Fruit fly (Drosophila melanogaster): ENCODE measurements around the gene CG17803.
A peak's percentile ranks its signal among the peaks of the same experiment; 100 is the strongest.

The CG17803 gene

dm6 chr3R:17810951-17811706, 9.8 kb upstream of the CG17803 start, which contains the start of the genes Alg1 and tinc (continued):
- no peak for TF ChIP-seq Eip75B (GFP tag; optimal IDR thresholded peaks at IDR 0.05)
- TF ChIP-seq CG6276 (GFP tag; optimal IDR thresholded peaks at IDR 0.05) = no peak
- TF ChIP-seq CG10631 (GFP tag; optimal IDR thresholded peaks at IDR 0.05) = no peak
- peak; percentile 57 for TF ChIP-seq lz (GFP tag; optimal IDR thresholded peaks at IDR 0.05)
- peak; percentile 76 for TF ChIP-seq CG3032 (tag; optimal IDR thresholded peaks at IDR 0.05)
- TF ChIP-seq Hr38 (GFP tag; optimal IDR thresholded peaks at IDR 0.05) = no peak
- TF ChIP-seq Blimp-1 (GFP tag; optimal IDR thresholded peaks at IDR 0.05) = no peak
- TF ChIP-seq Met (GFP tag; optimal IDR thresholded peaks at IDR 0.05) = no peak
- TF ChIP-seq pdm3 (GFP tag; optimal IDR thresholded peaks at IDR 0.05) = no peak

DNA sequence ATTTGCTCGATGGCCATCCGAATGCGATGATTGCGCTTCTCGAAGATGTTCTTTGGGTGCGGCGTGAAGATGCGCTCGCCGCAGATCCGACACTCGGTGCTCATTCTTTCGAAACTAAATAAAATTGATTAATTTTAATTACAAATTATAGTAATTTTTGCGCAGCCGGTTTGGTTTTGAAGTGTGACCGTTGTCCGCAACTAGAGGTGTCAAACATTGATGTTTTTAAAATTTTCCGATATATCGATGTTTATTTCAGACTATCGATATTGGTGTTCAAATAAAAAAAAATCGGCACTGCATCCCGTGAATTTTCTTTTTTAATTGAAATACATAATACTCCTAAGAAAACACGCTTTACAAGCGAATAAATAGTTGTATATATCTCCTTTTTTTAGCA, 7.7 kb upstream of the CG17803 start, which contains the start of gene Odj:
TSS of gene Odj (minus strand) at position 209 of the 400 bp plus-strand sequence.
- no peak for TF ChIP-seq CG11902 (GFP tag; optimal IDR thresholded peaks at IDR 0.05)
- no peak for TF ChIP-seq topi (GFP tag; optimal IDR thresholded peaks at IDR 0.05)
- no peak for TF ChIP-seq CG7368 (GFP tag; optimal IDR thresholded peaks at IDR 0.05)
- TF ChIP-seq esn (GFP tag; optimal IDR thresholded peaks at IDR 0.05) = peak; percentile 33
- no peak for TF ChIP-seq CG8632 (GFP tag; optimal IDR thresholded peaks at IDR 0.05)
- no peak for TF ChIP-seq CG10631 (GFP tag; optimal IDR thresholded peaks at IDR 0.05)
- peak; percentile 59 for TF ChIP-seq fkh (GFP tag; optimal IDR thresholded peaks at IDR 0.05)

DNA sequence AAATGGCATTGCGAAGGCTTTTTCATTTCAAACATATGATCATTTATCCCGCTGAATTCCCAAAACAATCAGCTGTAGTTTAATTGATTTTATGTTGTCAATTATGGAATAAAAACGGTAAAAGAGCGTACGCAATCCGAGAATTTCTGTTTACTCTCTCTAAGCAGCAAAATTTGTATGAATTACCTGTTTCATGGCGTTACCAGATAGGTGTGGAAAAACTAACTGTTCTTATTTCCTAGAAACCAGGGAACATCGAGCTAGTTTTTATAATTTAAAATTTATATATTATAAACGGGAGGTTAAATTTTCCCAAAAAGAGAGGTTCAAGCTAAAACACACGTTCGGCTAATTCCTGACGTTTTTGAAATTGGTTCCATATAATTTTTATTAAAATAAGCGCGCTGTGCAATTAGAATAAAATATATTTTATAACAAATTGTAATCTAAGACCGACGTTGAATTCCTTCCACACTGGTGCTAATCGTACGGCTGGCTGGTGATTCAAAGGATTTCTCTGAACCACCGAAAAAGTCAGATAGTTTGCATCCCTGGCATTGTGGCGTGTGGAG, 5.8 kb upstream of the CG17803 start, which contains the start of gene CG17801:
TSS of gene CG17801 (minus strand) at position 51 of the 572 bp plus-strand sequence.
- TF ChIP-seq CG6808 (GFP tag; optimal IDR thresholded peaks at IDR 0.05) = no peak

DNA sequence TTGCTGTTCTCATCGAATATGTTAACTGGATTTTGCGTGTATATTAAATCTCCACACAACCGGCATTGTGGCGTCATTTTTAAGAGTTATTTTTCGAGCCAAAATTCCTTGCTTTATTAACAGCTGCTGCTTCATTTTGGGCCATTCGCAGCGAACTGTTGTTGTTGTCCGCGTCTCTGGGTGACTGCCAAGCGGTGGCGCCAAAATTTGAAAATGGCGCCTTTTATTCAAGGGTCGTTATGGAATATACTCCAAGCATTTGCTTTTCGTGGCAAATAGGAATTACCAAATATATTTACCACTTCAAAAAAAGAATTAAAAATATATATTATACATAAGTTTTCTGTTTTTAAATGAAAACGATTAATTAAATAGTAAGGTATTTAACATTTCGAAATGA, 3.8 kb upstream of the CG17803 start, which contains the start of gene Nnk:
TSS of gene Nnk (minus strand) at position 158 of the 400 bp plus-strand sequence.
- TF ChIP-seq fkh (GFP tag; optimal IDR thresholded peaks at IDR 0.05) (peak; percentile 61), CG3919 (GFP tag; optimal IDR thresholded peaks at IDR 0.05) (no peak)

- peak; percentile 4 for TF ChIP-seq Ets96B (tag; optimal IDR thresholded peaks at IDR 0.05)
- TF ChIP-seq Gug (GFP tag; IDR thresholded peaks at IDR 0.05) = no peak
- TF ChIP-seq acj6 (GFP tag; optimal IDR thresholded peaks at IDR 0.05) = no peak
- TF ChIP-seq CG9139 (GFP tag; optimal IDR thresholded peaks at IDR 0.05) = no peak
- no peak for TF ChIP-seq CG11902 (GFP tag; optimal IDR thresholded peaks at IDR 0.05)
- TF ChIP-seq Eip75B (GFP tag; optimal IDR thresholded peaks at IDR 0.05) = no peak
- TF ChIP-seq fkh (GFP tag; optimal IDR thresholded peaks at IDR 0.05) = peak; percentile 87
Measured at dm6 chr3R:17803025-17803424, 1.7 kb upstream of the CG17803 start, which contains the start of gene CG17806. Gene CG17806 (minus strand): TSS chr3R:17803260.

- TF ChIP-seq CG8632 (GFP tag; optimal IDR thresholded peaks at IDR 0.05) (peak; percentile 69), Blimp-1 (GFP tag; optimal IDR thresholded peaks at IDR 0.05) (peak; percentile 34), Ets21C (GFP tag; optimal IDR thresholded peaks at IDR 0.05) (peak; percentile 67), Sox102F (GFP tag; optimal IDR thresholded peaks at IDR 0.05) (no peak), CG6854 (GFP tag; optimal IDR thresholded peaks at IDR 0.05) (peak; percentile 45), CG11902 (GFP tag; optimal IDR thresholded peaks at IDR 0.05) (peak; percentile 76), salr (GFP tag; optimal IDR thresholded peaks at IDR 0.05) (peak in 1 of 2 experiments; percentile 73), Hr39 (GFP tag; optimal IDR thresholded peaks at IDR 0.05) (no peak), CG31627 (GFP tag; optimal IDR thresholded peaks at IDR 0.05) (peak; percentile 90), CG1621 (tag; optimal IDR thresholded peaks at IDR 0.05) (no peak), CG4318 (GFP tag; optimal IDR thresholded peaks at IDR 0.05) (no peak), CG6792 (GFP tag; optimal IDR thresholded peaks at IDR 0.05) (peak; percentile 75), fkh (GFP tag; optimal IDR thresholded peaks at IDR 0.05) (peak; percentile 69), eg (GFP tag; IDR thresholded peaks at IDR 0.05) (peak; percentile 51; the same call in 2 of the 3 replicates), ss (GFP tag; optimal IDR thresholded peaks at IDR 0.05) (peak in 1 of 2 experiments; percentile 77), achi (GFP tag; optimal IDR thresholded peaks at IDR 0.05) (no peak), dsx (GFP tag; optimal IDR thresholded peaks at IDR 0.05; ENCODE audit: poor library complexity, severe bottlenecking) (no peak), cyc (GFP tag; optimal IDR thresholded peaks at IDR 0.05) (peak; percentile 87), esn (GFP tag; optimal IDR thresholded peaks at IDR 0.05) (peak; percentile 89), CG15336 (GFP tag; IDR thresholded peaks at IDR 0.05) (no peak), CG34406 (GFP tag; optimal IDR thresholded peaks at IDR 0.05) (peak; percentile 75), Hr4 (GFP tag; optimal IDR thresholded peaks at IDR 0.05) (no peak)
Measured at dm6 chr3R:17798211-17798737, 3.0 kb downstream of the CG17803 start, which contains the start of gene CG7379. Gene CG7379 (minus strand): TSS chr3R:17798304.

Measured in whole organism, prepupa.